Fruit fly (Drosophila melanogaster): Measurements from ENCODE around the gene CG46441.

DNA sequence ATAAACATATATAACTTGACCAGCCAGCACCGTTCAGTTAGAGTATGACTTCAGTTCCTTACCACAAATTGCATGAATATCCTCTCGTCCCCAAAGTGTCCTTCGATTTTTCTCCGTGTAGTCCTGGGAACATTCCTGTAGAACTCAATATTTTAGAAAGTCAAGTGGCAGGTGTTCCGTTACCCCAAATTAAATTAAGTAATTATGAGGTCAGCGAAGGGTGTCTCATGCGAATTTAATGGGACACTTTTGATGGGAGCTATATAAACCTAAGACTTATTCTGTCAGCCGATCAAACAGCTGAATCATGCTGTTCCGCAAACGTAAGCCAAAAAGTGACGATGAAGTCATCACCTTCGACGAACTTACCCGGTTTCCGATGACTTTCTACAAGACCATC, 2.7 kb upstream of the CG46441 start, which contains the start of gene Or92a:
- TF ChIP-seq Sin3A (optimal IDR thresholded peaks at IDR 0.05) (no peak), Myc (optimal IDR thresholded peaks at IDR 0.05) (no peak), psq (optimal IDR thresholded peaks at IDR 0.05) (no peak), h (optimal IDR thresholded peaks at IDR 0.05) (no peak), insv (optimal IDR thresholded peaks at IDR 0.05) (no peak)

All from Kc167 (cell line).